Worm (Caenorhabditis elegans) whole organism, L2 larva: Measurements from ENCODE around the gene M88.3.
A peak's percentile ranks its signal among the peaks of the same experiment; 100 is the strongest.

Experiments
- C34F6.9 ChIP-seq: fragments of 150-350 bp; optimal IDR thresholded peaks from 2 replicates; lab custom pipeline; 2014; ENCODE audit warnings: missing biosample characterization, missing genetic modification characterization
- F13H6.1 ChIP-seq: sonication (generic microtip); optimal IDR thresholded peaks from 2 replicates; lab custom pipeline; 2016; ENCODE audit warnings: missing genetic modification characterization, missing compliant biosample characterization
- Y55F3AM.14 ChIP-seq: fragments of 200-800 bp; sonication (Bioruptor generic); optimal IDR thresholded peaks from 2 replicates; lab custom pipeline; 2018; ENCODE audit warnings: mild to moderate bottlenecking, missing genetic modification characterization, missing compliant biosample characterization
- ZK546.5 ChIP-seq: sonication (generic microtip); optimal IDR thresholded peaks from 2 replicates; lab custom pipeline; 2017; ENCODE audit warnings: missing biosample characterization, missing genetic modification characterization
- alr-1 ChIP-seq: fragments of 150-350 bp; optimal IDR thresholded peaks from 2 replicates; lab custom pipeline; 2014; ENCODE audit warnings: missing biosample characterization, missing genetic modification characterization
- aly-2 ChIP-seq: fragments of 150-350 bp; optimal IDR thresholded peaks from 2 replicates; lab custom pipeline; 2014; ENCODE audit warnings: missing biosample characterization, missing genetic modification characterization
- ama-1 ChIP-seq: fragments of 150-350 bp; optimal IDR thresholded peaks from 2 replicates; lab custom pipeline; 2018; ENCODE audit warnings: inconsistent platforms
- blmp-1 ChIP-seq: sonication (generic microtip); optimal IDR thresholded peaks from 2 replicates; lab custom pipeline; 2017; ENCODE audit warnings: missing genetic modification characterization, mild to moderate bottlenecking, missing compliant biosample characterization, antibody characterized with exemption, moderate library complexity; ENCODE audit not compliant: insufficient read depth
- ceh-16 ChIP-seq: fragments of 150-350 bp; optimal IDR thresholded peaks from 2 replicates; lab custom pipeline; 2014; ENCODE audit warnings: missing biosample characterization, missing genetic modification characterization
- crh-2 ChIP-seq: sonication (generic microtip); optimal IDR thresholded peaks from 2 replicates; lab custom pipeline; 2017; ENCODE audit warnings: missing biosample characterization, missing genetic modification characterization
- dmd-4 ChIP-seq: sonication (generic microtip); optimal IDR thresholded peaks from 2 replicates; lab custom pipeline; 2017; ENCODE audit warnings: missing biosample characterization, missing genetic modification characterization
- egl-27 ChIP-seq: sonication (generic microtip); optimal IDR thresholded peaks from 3 replicates; lab custom pipeline; 2017; ENCODE audit warnings: missing biosample characterization, missing genetic modification reagents, missing genetic modification characterization
- elt-3 ChIP-seq: sonication (generic microtip); optimal IDR thresholded peaks from 2 replicates; lab custom pipeline; 2017; ENCODE audit warnings: missing biosample characterization, missing genetic modification characterization
- fos-1 ChIP-seq: fragments of 150-350 bp; optimal IDR thresholded peaks from 2 replicates; lab custom pipeline; 2014; ENCODE audit warnings: missing biosample characterization, missing genetic modification characterization
- gmeb-1 ChIP-seq: fragments of 150-350 bp; optimal IDR thresholded peaks from 2 replicates; lab custom pipeline; 2014; ENCODE audit warnings: missing biosample characterization, missing genetic modification characterization
- lin-11 ChIP-seq: fragments of 150-350 bp; sonication (generic microtip); optimal IDR thresholded peaks from 2 replicates; lab custom pipeline; 2014; ENCODE audit warnings: missing biosample characterization, missing genetic modification characterization, inconsistent platforms, mixed read lengths
- lin-13 ChIP-seq: fragments of 150-350 bp; optimal IDR thresholded peaks from 2 replicates; lab custom pipeline; 2014; ENCODE audit warnings: missing biosample characterization, missing genetic modification reagents, missing genetic modification characterization
- lsy-2 ChIP-seq, 2 experiments: fragments of 150-350 bp in 1 of 2; sonication (generic microtip) in 1 of 2; optimal IDR thresholded peaks; 2 replicates each; lab custom pipeline; 2014 to 2017; ENCODE audit warnings: missing biosample characterization in 2 of 2, missing genetic modification characterization in 2 of 2
- mdl-1 ChIP-seq, 2 experiments: fragments of 150-350 bp in 1 of 2; sonication (generic microtip) in 1 of 2; optimal IDR thresholded peaks; 2 replicates each; lab custom pipeline; 2017; ENCODE audit warnings: missing biosample characterization in 2 of 2, missing genetic modification characterization in 2 of 2
- nhr-10 ChIP-seq: sonication (generic microtip); optimal IDR thresholded peaks from 2 replicates; lab custom pipeline; 2017; ENCODE audit warnings: missing biosample characterization, missing genetic modification characterization
- nhr-12 ChIP-seq: fragments of 150-350 bp; optimal IDR thresholded peaks from 2 replicates; lab custom pipeline; 2014; ENCODE audit warnings: missing biosample characterization, missing genetic modification characterization
- nhr-129 ChIP-seq: fragments of 150-350 bp; optimal IDR thresholded peaks from 2 replicates; lab custom pipeline; 2014; ENCODE audit warnings: missing biosample characterization, missing genetic modification characterization
- nhr-21 ChIP-seq: fragments of 150-350 bp; optimal IDR thresholded peaks from 2 replicates; lab custom pipeline; 2014; ENCODE audit warnings: missing biosample characterization, missing genetic modification characterization
- nhr-237 ChIP-seq: fragments of 150-350 bp; optimal IDR thresholded peaks from 2 replicates; lab custom pipeline; 2014; ENCODE audit warnings: missing biosample characterization, missing genetic modification characterization
- nhr-25 ChIP-seq: fragments of 150-350 bp; sonication (generic microtip); optimal IDR thresholded peaks from 3 replicates; lab custom pipeline; 2014; ENCODE audit warnings: missing biosample characterization, missing genetic modification characterization
- nhr-6 ChIP-seq: fragments of 150-350 bp; optimal IDR thresholded peaks from 2 replicates; lab custom pipeline; 2014; ENCODE audit warnings: missing biosample characterization, missing genetic modification characterization
- nhr-77 ChIP-seq: fragments of 150-350 bp; optimal IDR thresholded peaks from 2 replicates; lab custom pipeline; 2014; ENCODE audit warnings: missing biosample characterization, missing genetic modification characterization
- peb-1 ChIP-seq: fragments of 150-350 bp; optimal IDR thresholded peaks from 2 replicates; lab custom pipeline; 2014; ENCODE audit warnings: missing biosample characterization, missing genetic modification characterization
- sem-4 ChIP-seq: fragments of 150-350 bp; optimal IDR thresholded peaks from 2 replicates; lab custom pipeline; 2014; ENCODE audit warnings: missing biosample characterization, missing genetic modification reagents, missing genetic modification characterization
- skn-1 ChIP-seq: sonication (generic microtip); optimal IDR thresholded peaks from 2 replicates; lab custom pipeline; 2017; ENCODE audit warnings: missing biosample characterization, missing genetic modification characterization
- sma-3 ChIP-seq: sonication (generic microtip); optimal IDR thresholded peaks from 2 replicates; lab custom pipeline; 2016; ENCODE audit warnings: missing genetic modification reagents, missing genetic modification characterization, missing compliant biosample characterization
- sma-9 ChIP-seq, 2 experiments: fragments of 150-350 bp in 1 of 2; sonication (generic microtip) in 1 of 2; optimal IDR thresholded peaks; 2 replicates each; lab custom pipeline; 2014 to 2016; ENCODE audit warnings: missing genetic modification characterization in 2 of 2, mild to moderate bottlenecking in 1 of 2, missing biosample characterization in 1 of 2, missing compliant biosample characterization in 1 of 2, missing genetic modification reagents in 1 of 2, moderate library complexity in 1 of 2
- unc-39 ChIP-seq: fragments of 150-350 bp; optimal IDR thresholded peaks from 2 replicates; lab custom pipeline; 2014; ENCODE audit warnings: missing biosample characterization, missing genetic modification characterization
- unc-55 ChIP-seq: fragments of 150-350 bp; sonication (generic microtip); optimal IDR thresholded peaks from 3 replicates; lab custom pipeline; 2014; ENCODE audit warnings: missing biosample characterization, missing genetic modification reagents, missing genetic modification characterization
- zag-1 ChIP-seq: fragments of 150-350 bp; optimal IDR thresholded peaks from 2 replicates; lab custom pipeline; 2014; ENCODE audit warnings: missing biosample characterization, missing genetic modification characterization
- ztf-1 ChIP-seq: fragments of 200-800 bp; sonication (Bioruptor generic); conservative IDR thresholded peaks from 2 replicates; pipeline ENCODE4 v1.3.6; 2022; ENCODE audit warnings: missing genetic modification characterization, missing compliant biosample characterization
- ztf-11 ChIP-seq: sonication (generic microtip); optimal IDR thresholded peaks from 2 replicates; lab custom pipeline; 2017; ENCODE audit warnings: missing biosample characterization, missing genetic modification characterization

The M88.3 gene

ce11 chrIII:4544959-4545358 is at the start of gene M88.3:
M88.3 (minus strand) TSS chrIII:4545059.
- TF ChIP-seq lin-11 (tag; lab: Kevin White, UChicago) (no peak), lin-13 (GFP tag; lab: Kevin White, UChicago) (no peak)

- TF ChIP-seq ztf-1 (GFP tag; lab: Robert Waterston, UW), result no peak
Measured at ce11 chrIII:4594324-4594723, 49.5 kb upstream of the M88.3 start, which contains the start of gene apc-11. apc-11 (minus strand) TSS chrIII:4594424.

ce11 chrIII:4593098-4593697 is 48.3 kb upstream of the M88.3 start, which contains the start of gene erh-2:
erh-2 (plus strand) TSS chrIII:4593231.
- TF ChIP-seq nhr-129 (tag; lab: Kevin White, UChicago) (no peak), nhr-6 (tag; lab: Kevin White, UChicago) (no peak), lin-11 (tag; lab: Kevin White, UChicago) (no peak), alr-1 (tag; lab: Kevin White, UChicago) (no peak), ZK546.5 (tag; lab: Kevin White, UChicago) (no peak), sma-9 (GFP tag; optimal IDR thresholded peaks at IDR 0.05; lab: Kevin White, UChicago) (no peak), sma-9 (tag; optimal IDR thresholded peaks at IDR 0.05; lab: Kevin White, UChicago) (no peak), ceh-16 (tag; lab: Kevin White, UChicago) (no peak), unc-39 (tag; lab: Kevin White, UChicago) (no peak), blmp-1 (no peak), nhr-237 (tag; lab: Kevin White, UChicago) (no peak), dmd-4 (no peak), ama-1 (lab: Kevin White, UChicago) (no peak), lsy-2 (tag; optimal IDR thresholded peaks at IDR 0.05; lab: Kevin White, UChicago) (no peak), ztf-11 (no peak), skn-1 (tag; lab: Kevin White, UChicago) (no peak), nhr-12 (no peak), zag-1 (tag; lab: Kevin White, UChicago) (no peak), gmeb-1 (tag; lab: Kevin White, UChicago) (no peak), crh-2 (no peak)

ce11 chrIII:4587177-4587576 is 42.3 kb upstream of the M88.3 start, which contains the start of the genes F35G12.7 and smc-4:
F35G12.7 (minus strand) TSS chrIII:4587330.
smc-4 (plus strand) TSS chrIII:4587501.
- peak; percentile 31 for TF ChIP-seq fos-1 (tag; lab: Kevin White, UChicago)
- TF ChIP-seq C34F6.9 (tag; lab: Kevin White, UChicago), result peak; percentile 69
- no peak for TF ChIP-seq mdl-1 (tag; optimal IDR thresholded peaks at IDR 0.05; lab: Kevin White, UChicago)
- TF ChIP-seq lin-13 (GFP tag; lab: Kevin White, UChicago), result no peak
- TF ChIP-seq lin-11 (tag; lab: Kevin White, UChicago), result peak; percentile 38
- peak; percentile 69 for TF ChIP-seq nhr-129 (tag; lab: Kevin White, UChicago)
- peak; percentile 72 for TF ChIP-seq unc-55
- TF ChIP-seq ztf-1 (GFP tag; lab: Robert Waterston, UW), result no peak
- TF ChIP-seq F13H6.1 (tag; lab: Kevin White, UChicago), result peak; percentile 33
- no peak for TF ChIP-seq sem-4 (tag; lab: Kevin White, UChicago)
- TF ChIP-seq crh-2, result peak; percentile 37
- peak; percentile 80 to 95 for TF ChIP-seq lsy-2 (tag; optimal IDR thresholded peaks at IDR 0.05; lab: Kevin White, UChicago)
- TF ChIP-seq sma-9 (GFP tag; optimal IDR thresholded peaks at IDR 0.05; lab: Kevin White, UChicago), result peak; percentile 54
- no peak for TF ChIP-seq sma-9 (tag; optimal IDR thresholded peaks at IDR 0.05; lab: Kevin White, UChicago)
- no peak for TF ChIP-seq aly-2 (tag; lab: Kevin White, UChicago)
- no peak for TF ChIP-seq unc-39 (tag; lab: Kevin White, UChicago)
- no peak for TF ChIP-seq nhr-6 (tag; lab: Kevin White, UChicago)
- peak; percentile 29 for TF ChIP-seq nhr-21 (tag; lab: Kevin White, UChicago)
- TF ChIP-seq sma-3 (GFP tag; lab: Kevin White, UChicago), result peak; percentile 7
- TF ChIP-seq gmeb-1 (tag; lab: Kevin White, UChicago), result peak; percentile 81

ce11 chrIII:4584068-4584566 is 39.3 kb upstream of the M88.3 start, which contains the start of gene F35G12.5:
F35G12.5 (plus strand) TSS chrIII:4584118.
- TF ChIP-seq blmp-1 (no peak), nhr-129 (tag; lab: Kevin White, UChicago) (no peak), nhr-77 (tag; lab: Kevin White, UChicago) (no peak), peb-1 (no peak), sma-3 (GFP tag; lab: Kevin White, UChicago) (no peak), egl-27 (tag; lab: Kevin White, UChicago) (no peak), nhr-21 (tag; lab: Kevin White, UChicago) (no peak), unc-39 (tag; lab: Kevin White, UChicago) (no peak), elt-3 (no peak), nhr-237 (tag; lab: Kevin White, UChicago) (no peak), nhr-10 (tag; lab: Kevin White, UChicago) (no peak), lin-11 (tag; lab: Kevin White, UChicago) (no peak), nhr-6 (tag; lab: Kevin White, UChicago) (no peak), fos-1 (tag; lab: Kevin White, UChicago) (no peak), Y55F3AM.14 (GFP tag; lab: Kevin White, UChicago) (no peak), sem-4 (tag; lab: Kevin White, UChicago) (no peak), nhr-25 (no peak)
